Fruit fly (Drosophila melanogaster) S2 (cell line): ENCODE data around the gene Polr1B.

ENCODE experiments used
- CG8478 ChIP-seq: fragments of >200 bp; optimal IDR thresholded peaks from 2 replicates; lab custom pipeline; 2018
- CTCF ChIP-seq, 2 experiments: fragments of >200 bp; optimal IDR thresholded peaks; 2 replicates each; lab custom pipeline; 2018

- TF ChIP-seq CTCF (optimal IDR thresholded peaks at IDR 0.05; lab: Kevin White, UChicago), result no peak
- TF ChIP-seq CG8478 (lab: Kevin White, UChicago), result no peak
These were observed 23.5 kb downstream of the Polr1B start for dm6 chr2L:427338-428234.
